Worm (Caenorhabditis elegans) whole organism, early embryonic: ENCODE measurements around the gene mars-1.

Source experiments
- B0310.2 ChIP-seq: sonication (generic microtip); optimal IDR thresholded peaks from 2 replicates; lab custom pipeline; 2016; ENCODE audit warnings: mild to moderate bottlenecking, missing genetic modification characterization, missing compliant biosample characterization
- ama-1 ChIP-seq: fragments of 150-350 bp; optimal IDR thresholded peaks from 2 replicates; lab custom pipeline; 2014
- flt-1 ChIP-seq: fragments of 200-800 bp; sonication (Bioruptor generic); IDR thresholded peaks from 2 replicates; pipeline ENCODE4 v1.3.6; 2022; ENCODE audit warnings: missing genetic modification characterization, missing compliant biosample characterization
- hmg-4 ChIP-seq: fragments of 200-800 bp; sonication (Bioruptor generic); optimal IDR thresholded peaks from 2 replicates; lab custom pipeline; 2018; ENCODE audit warnings: mild to moderate bottlenecking, missing genetic modification characterization, missing compliant biosample characterization
- hnd-1 ChIP-seq: sonication (generic microtip); optimal IDR thresholded peaks from 2 replicates; lab custom pipeline; 2016; ENCODE audit warnings: missing genetic modification characterization, missing compliant biosample characterization
- sea-1 ChIP-seq: fragments of 200-800 bp; sonication (Bioruptor generic); conservative IDR thresholded peaks from 2 replicates; pipeline ENCODE4 v1.3.6; 2022; ENCODE audit warnings: missing genetic modification characterization, missing compliant biosample characterization

DNA sequence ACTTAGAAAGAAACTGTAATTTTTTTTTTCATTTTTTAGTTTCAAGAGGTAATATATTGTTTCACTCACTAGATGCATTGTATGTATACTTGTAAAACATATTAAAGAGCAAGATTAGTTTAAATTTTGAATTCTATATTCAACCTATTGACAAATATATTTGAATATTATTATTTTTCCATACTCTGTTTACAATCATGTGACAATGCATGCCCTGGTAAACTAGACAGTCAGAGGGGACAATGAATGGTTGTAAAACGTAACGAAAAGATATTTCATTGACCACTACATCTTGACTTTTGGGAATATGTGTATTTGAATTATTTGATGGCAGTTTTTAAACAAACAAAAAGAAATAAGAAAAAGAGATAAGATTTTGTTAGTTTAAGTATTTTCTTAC is 13.0 kb downstream of the mars-1 start:
- TF ChIP-seq ama-1 (lab: Kevin White, UChicago) (no peak), hmg-4 (no peak), sea-1 (GFP tag; lab: Robert Waterston, UW) (no peak), flt-1 (GFP tag; lab: Robert Waterston, UW) (no peak), hnd-1 (tag; lab: Kevin White, UChicago) (no peak), B0310.2 (tag; lab: Kevin White, UChicago) (no peak)
